Worm (Caenorhabditis elegans): ENCODE results near the gene sre-12.

The sre-12 gene

ce11 chrV:6928938-6929337 lies 50.0 kb downstream of the sre-12 start, which contains the start of gene unc-68:
Gene unc-68 (minus strand): TSS chrV:6929038.
- TF ChIP-seq nhr-6 (tag; optimal IDR thresholded peaks at IDR 0.05) (no peak), aha-1 (tag) (peak; percentile 52)
